Fruit fly (Drosophila melanogaster): ENCODE data around the gene CG2256.

DNA sequence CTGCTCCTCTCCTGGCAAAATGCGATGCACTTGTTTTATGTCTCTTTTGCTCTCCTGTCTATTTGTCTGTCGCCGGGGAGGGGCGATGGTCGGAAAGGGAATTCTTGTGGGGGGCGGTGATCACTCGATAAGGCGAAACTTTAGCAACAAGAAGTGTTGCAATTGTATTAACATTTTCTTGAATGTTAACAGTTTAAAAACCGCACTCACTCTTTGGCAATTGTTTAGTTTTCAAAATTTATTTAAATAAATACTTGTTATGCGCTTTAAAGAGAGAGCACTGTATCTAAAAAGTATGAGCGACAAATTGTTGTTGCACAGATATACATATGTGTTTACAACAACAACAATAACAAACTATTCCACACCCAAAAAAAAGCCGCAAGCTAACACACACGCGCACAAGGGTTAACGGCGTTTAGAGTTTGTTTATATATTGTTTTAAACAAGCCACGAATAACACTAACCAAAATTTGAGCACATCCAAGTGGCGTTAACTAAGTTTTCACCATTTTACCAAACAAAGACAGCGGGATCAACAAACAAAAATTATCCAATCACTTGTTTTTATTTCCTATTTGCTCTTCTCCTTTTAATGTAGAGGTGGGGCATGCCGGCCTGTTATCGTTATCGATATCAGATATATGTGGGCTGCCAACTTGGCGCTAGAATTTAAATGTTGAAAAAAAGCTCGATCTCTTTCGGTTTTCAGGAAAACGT lies 14.6 kb upstream of the CG2256 start, which contains the start of gene CG2258:
- TF ChIP-seq psq (optimal IDR thresholded peaks at IDR 0.05) (no peak), insv (optimal IDR thresholded peaks at IDR 0.05) (no peak), Sin3A (optimal IDR thresholded peaks at IDR 0.05) (no peak), h (optimal IDR thresholded peaks at IDR 0.05) (no peak), Myc (optimal IDR thresholded peaks at IDR 0.05) (no peak), ttk (optimal IDR thresholded peaks at IDR 0.05) (no peak)

Measured in Kc167 (cell line).